Worm (Caenorhabditis elegans): ENCODE measurements around the gene C48D1.5.

The C48D1.5 gene

DNA sequence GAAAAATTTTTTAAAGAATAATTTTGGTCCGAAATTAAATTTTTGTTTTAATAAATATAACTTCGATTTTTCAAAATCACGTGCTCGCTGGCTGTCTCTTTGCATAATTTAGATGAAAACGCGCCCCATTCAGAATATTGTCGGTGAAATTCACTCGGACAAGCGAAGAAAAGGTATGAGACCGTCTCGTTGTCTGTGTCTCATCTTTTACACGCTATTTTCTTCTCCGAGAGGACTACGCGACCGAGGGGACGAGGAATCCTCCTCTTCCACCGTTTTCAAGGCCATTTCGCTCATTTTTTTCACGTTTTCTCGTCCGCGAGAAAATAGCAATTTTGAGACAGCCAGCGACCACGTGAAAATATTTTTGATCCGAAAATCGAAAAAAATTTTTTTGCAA is 41.1 kb downstream of the C48D1.5 start:
- TF ChIP-seq tbx-37 (GFP tag; conservative IDR thresholded peaks at IDR 0.05): peak; percentile 40; the same call in 1 of the 2 replicates

DNA sequence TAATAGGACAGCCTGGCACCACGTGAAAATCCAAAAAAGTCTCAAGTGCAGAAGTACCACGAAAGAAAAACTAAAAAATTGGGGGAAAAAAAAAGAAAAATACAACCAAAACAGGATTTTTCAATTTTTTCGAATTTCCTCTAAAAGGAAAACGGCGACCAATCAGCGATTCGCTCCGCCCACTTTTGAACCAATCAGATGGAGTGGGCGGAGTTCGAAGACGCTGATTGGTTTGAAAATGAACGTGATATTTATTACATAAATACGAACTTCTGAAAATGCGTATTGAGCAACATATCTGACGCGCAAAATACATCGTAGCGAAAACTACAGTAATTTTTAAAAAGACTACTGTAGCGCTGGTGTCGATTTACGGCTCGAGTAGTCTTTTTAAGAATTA is 46.6 kb downstream of the C48D1.5 start:
- TF ChIP-seq pes-1 (GFP tag; IDR thresholded peaks at IDR 0.05) (no peak), tbx-11 (GFP tag; IDR thresholded peaks at IDR 0.05) (no peak), aly-1 (tag; optimal IDR thresholded peaks at IDR 0.05) (no peak), flt-1 (GFP tag; IDR thresholded peaks at IDR 0.05) (no peak), tra-4 (tag; optimal IDR thresholded peaks at IDR 0.05) (no peak), ets-7 (tag; optimal IDR thresholded peaks at IDR 0.05) (no peak), tbx-37 (GFP tag; conservative IDR thresholded peaks at IDR 0.05) (no peak), ceh-13 (GFP tag; optimal IDR thresholded peaks at IDR 0.05) (no peak), B0310.2 (tag; optimal IDR thresholded peaks at IDR 0.05) (no peak), ama-1 (optimal IDR thresholded peaks at IDR 0.05) (no peak), hmg-4 (GFP tag; optimal IDR thresholded peaks at IDR 0.05) (no peak), F13C5.2 (tag; optimal IDR thresholded peaks at IDR 0.05) (no peak)

DNA sequence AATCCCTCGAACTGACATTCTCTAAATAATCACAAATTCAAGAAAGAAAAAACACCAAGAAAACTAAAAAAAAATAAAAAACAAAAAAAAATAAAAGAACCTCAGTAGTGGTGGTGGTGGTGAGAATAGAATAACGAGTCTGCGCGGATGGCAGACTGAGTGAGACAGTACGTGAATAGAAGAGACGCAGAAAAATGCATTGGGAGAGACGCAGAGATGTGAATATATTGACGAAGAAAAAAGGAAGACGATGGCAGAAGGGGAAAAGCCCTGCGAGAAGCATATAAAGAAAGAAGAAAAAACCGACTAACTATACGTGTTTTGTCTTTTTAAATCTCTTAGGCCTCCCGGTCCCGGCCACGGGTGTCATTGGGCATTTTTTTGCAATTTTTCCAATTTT is 50.7 kb downstream of the C48D1.5 start, which contains the start of gene unc-26:
Gene unc-26, minus strand, starts transcription at position 23 of the 400 bp plus-strand sequence.
- no peak for TF ChIP-seq sea-1 (GFP tag; conservative IDR thresholded peaks at IDR 0.05)
- TF ChIP-seq ceh-36 (tag; optimal IDR thresholded peaks at IDR 0.05): no peak
- TF ChIP-seq hmg-4 (GFP tag; optimal IDR thresholded peaks at IDR 0.05): no peak
- TF ChIP-seq hnd-1 (tag; optimal IDR thresholded peaks at IDR 0.05): no peak
- TF ChIP-seq ceh-13 (GFP tag; optimal IDR thresholded peaks at IDR 0.05): no peak
- TF ChIP-seq flt-1 (GFP tag; IDR thresholded peaks at IDR 0.05): no peak
- no peak for TF ChIP-seq pes-1 (GFP tag; IDR thresholded peaks at IDR 0.05)
- no peak for TF ChIP-seq ets-7 (tag; optimal IDR thresholded peaks at IDR 0.05)

Data from whole organism, early embryonic.